Fruit fly (Drosophila melanogaster): Measurements from ENCODE around the gene Gyc88E.

Gene Gyc88E

dm6 chr3R:15149772-15150512 is at the start of gene Gyc88E:
Gene Gyc88E, plus strand, starts transcription at chr3R:15150375.
- TF ChIP-seq psq (optimal IDR thresholded peaks at IDR 0.05) (no peak), CG8478 (optimal IDR thresholded peaks at IDR 0.05) (no peak), EcR (GFP tag; optimal IDR thresholded peaks at IDR 0.05) (no peak), pan (optimal IDR thresholded peaks at IDR 0.05) (no peak), usp (GFP tag; optimal IDR thresholded peaks at IDR 0.05) (no peak), Dll (optimal IDR thresholded peaks at IDR 0.05) (no peak)

- TF ChIP-seq pan (optimal IDR thresholded peaks at IDR 0.05) (no peak), Dll (optimal IDR thresholded peaks at IDR 0.05) (no peak), EcR (GFP tag; optimal IDR thresholded peaks at IDR 0.05) (no peak), usp (GFP tag; optimal IDR thresholded peaks at IDR 0.05) (no peak), psq (optimal IDR thresholded peaks at IDR 0.05) (no peak), CG8478 (optimal IDR thresholded peaks at IDR 0.05) (no peak)
Measured at dm6 chr3R:15110135-15110534, 40.0 kb upstream of the Gyc88E start.

dm6 chr3R:15112232-15112631 is 37.9 kb upstream of the Gyc88E start:
- TF ChIP-seq psq (optimal IDR thresholded peaks at IDR 0.05) (no peak), pan (optimal IDR thresholded peaks at IDR 0.05) (no peak), usp (GFP tag; optimal IDR thresholded peaks at IDR 0.05) (no peak), EcR (GFP tag; optimal IDR thresholded peaks at IDR 0.05) (no peak), Dll (optimal IDR thresholded peaks at IDR 0.05) (no peak), CG8478 (optimal IDR thresholded peaks at IDR 0.05) (no peak)

- TF ChIP-seq EcR (GFP tag; optimal IDR thresholded peaks at IDR 0.05) = no peak
- no peak for TF ChIP-seq pan (optimal IDR thresholded peaks at IDR 0.05)
- TF ChIP-seq CG8478 (optimal IDR thresholded peaks at IDR 0.05) = no peak
- TF ChIP-seq usp (GFP tag; optimal IDR thresholded peaks at IDR 0.05) = no peak
Measured at dm6 chr3R:15113584-15113983, 36.6 kb upstream of the Gyc88E start.

- TF ChIP-seq usp (GFP tag; optimal IDR thresholded peaks at IDR 0.05) (no peak), EcR (GFP tag; optimal IDR thresholded peaks at IDR 0.05) (peak in 1 of 2 experiments; percentile 21)
Measured at dm6 chr3R:15114465-15115228, 35.5 kb upstream of the Gyc88E start.

- no peak for TF ChIP-seq usp (GFP tag; optimal IDR thresholded peaks at IDR 0.05)
- no peak for TF ChIP-seq psq (optimal IDR thresholded peaks at IDR 0.05)
- no peak for TF ChIP-seq CG8478 (optimal IDR thresholded peaks at IDR 0.05)
- no peak for TF ChIP-seq EcR (GFP tag; optimal IDR thresholded peaks at IDR 0.05)
- TF ChIP-seq Dll (optimal IDR thresholded peaks at IDR 0.05) = no peak
- TF ChIP-seq pan (optimal IDR thresholded peaks at IDR 0.05) = no peak
Measured at dm6 chr3R:15117765-15118164, 32.4 kb upstream of the Gyc88E start.

- TF ChIP-seq EcR (GFP tag; optimal IDR thresholded peaks at IDR 0.05) (no peak), psq (optimal IDR thresholded peaks at IDR 0.05) (no peak), CG8478 (optimal IDR thresholded peaks at IDR 0.05) (no peak), Dll (optimal IDR thresholded peaks at IDR 0.05) (no peak), usp (GFP tag; optimal IDR thresholded peaks at IDR 0.05) (no peak), pan (optimal IDR thresholded peaks at IDR 0.05) (no peak)
Measured at dm6 chr3R:15119730-15120129, 30.4 kb upstream of the Gyc88E start.

- TF ChIP-seq EcR (GFP tag; optimal IDR thresholded peaks at IDR 0.05) = no peak
- TF ChIP-seq CG8478 (optimal IDR thresholded peaks at IDR 0.05) = no peak
- no peak for TF ChIP-seq usp (GFP tag; optimal IDR thresholded peaks at IDR 0.05)
- TF ChIP-seq Dll (optimal IDR thresholded peaks at IDR 0.05) = no peak
- no peak for TF ChIP-seq pan (optimal IDR thresholded peaks at IDR 0.05)
- TF ChIP-seq psq (optimal IDR thresholded peaks at IDR 0.05) = no peak
Measured at dm6 chr3R:15121599-15122394, 28.4 kb upstream of the Gyc88E start.

dm6 chr3R:15123036-15123715 is 27.0 kb upstream of the Gyc88E start:
- TF ChIP-seq usp (GFP tag; optimal IDR thresholded peaks at IDR 0.05) = no peak
- no peak for TF ChIP-seq EcR (GFP tag; optimal IDR thresholded peaks at IDR 0.05)
- TF ChIP-seq pan (optimal IDR thresholded peaks at IDR 0.05) = no peak
- no peak for TF ChIP-seq psq (optimal IDR thresholded peaks at IDR 0.05)
- TF ChIP-seq Dll (optimal IDR thresholded peaks at IDR 0.05) = no peak

dm6 chr3R:15124559-15124958 is 25.6 kb upstream of the Gyc88E start:
- TF ChIP-seq CG8478 (optimal IDR thresholded peaks at IDR 0.05) (no peak), usp (GFP tag; optimal IDR thresholded peaks at IDR 0.05) (no peak), pan (optimal IDR thresholded peaks at IDR 0.05) (no peak), EcR (GFP tag; optimal IDR thresholded peaks at IDR 0.05) (no peak), psq (optimal IDR thresholded peaks at IDR 0.05) (no peak), Dll (optimal IDR thresholded peaks at IDR 0.05) (no peak)

dm6 chr3R:15125796-15126195 is 24.4 kb upstream of the Gyc88E start:
- no peak for TF ChIP-seq usp (GFP tag; optimal IDR thresholded peaks at IDR 0.05)
- no peak for TF ChIP-seq EcR (GFP tag; optimal IDR thresholded peaks at IDR 0.05)
- TF ChIP-seq pan (optimal IDR thresholded peaks at IDR 0.05) = no peak
- TF ChIP-seq psq (optimal IDR thresholded peaks at IDR 0.05) = no peak
- TF ChIP-seq Dll (optimal IDR thresholded peaks at IDR 0.05) = no peak
- TF ChIP-seq CG8478 (optimal IDR thresholded peaks at IDR 0.05) = no peak
